Fruit fly (Drosophila melanogaster) whole organism, embryonic: ENCODE measurements around the gene CG32590.

Experiments
- Blimp-1 ChIP-seq: fragments of 200-800 bp; sonication (Bioruptor generic); optimal IDR thresholded peaks from 3 replicates; lab custom pipeline; 2018; ENCODE audit warnings: missing biosample characterization, missing genetic modification characterization, mild to moderate bottlenecking, moderate library complexity, missing genetic modification reagents
- CG10321 ChIP-seq: fragments of 200-800 bp; sonication (Bioruptor generic); IDR thresholded peaks from 2 replicates; pipeline ENCODE4 v1.3.6; 2022; ENCODE audit warnings: missing biosample characterization, missing genetic modification characterization
- CG10543 ChIP-seq: fragments of 200-800 bp; sonication (Bioruptor generic); optimal IDR thresholded peaks from 3 replicates; lab custom pipeline; 2017; ENCODE audit warnings: missing biosample characterization, mild to moderate bottlenecking, missing genetic modification characterization, moderate library complexity
- CG12659 ChIP-seq: fragments of 200-800 bp; sonication (Bioruptor generic); optimal IDR thresholded peaks from 3 replicates; lab custom pipeline; 2017; ENCODE audit warnings: mild to moderate bottlenecking, missing biosample characterization, missing genetic modification reagents, missing genetic modification characterization
- CG13287 ChIP-seq: fragments of 200-800 bp; sonication (Bioruptor generic); IDR thresholded peaks from 2 replicates; pipeline ENCODE4 v1.3.6; 2022; ENCODE audit warnings: missing biosample characterization, missing genetic modification characterization; ENCODE audit not compliant: partially characterized antibody
- CG1647 ChIP-seq: fragments of 200-800 bp; sonication (Bioruptor generic); optimal IDR thresholded peaks from 3 replicates; lab custom pipeline; 2016; ENCODE audit warnings: missing biosample characterization, missing genetic modification characterization
- CG17186 ChIP-seq: fragments of 200-800 bp; sonication (Bioruptor generic); optimal IDR thresholded peaks from 3 replicates; lab custom pipeline; 2017; ENCODE audit warnings: missing biosample characterization, missing genetic modification reagents, missing genetic modification characterization
- CG18011 ChIP-seq: fragments of 200-800 bp; sonication (Bioruptor generic); optimal IDR thresholded peaks from 2 replicates; lab custom pipeline; 2017; ENCODE audit warnings: missing biosample characterization, missing genetic modification characterization, mild to moderate bottlenecking, moderate library complexity, missing genotype
- CG18764 ChIP-seq: fragments of 200-800 bp; sonication (Bioruptor generic); optimal IDR thresholded peaks from 3 replicates; lab custom pipeline; 2016; ENCODE audit warnings: missing biosample characterization, missing genetic modification characterization
- CG33213 ChIP-seq: fragments of 200-800 bp; sonication (Bioruptor generic); optimal IDR thresholded peaks from 3 replicates; lab custom pipeline; 2016; ENCODE audit warnings: missing biosample characterization, missing genetic modification characterization
- CG4328 ChIP-seq: fragments of 200-800 bp; sonication (Bioruptor generic); optimal IDR thresholded peaks from 3 replicates; lab custom pipeline; 2017; ENCODE audit warnings: missing biosample characterization, missing genetic modification reagents, missing genetic modification characterization
- CG4424 ChIP-seq: fragments of 200-800 bp; sonication (Bioruptor generic); optimal IDR thresholded peaks from 3 replicates; lab custom pipeline; 2016; ENCODE audit warnings: missing biosample characterization, missing genetic modification characterization
- CG4617 ChIP-seq: fragments of 200-800 bp; sonication (Bioruptor generic); optimal IDR thresholded peaks from 3 replicates; lab custom pipeline; 2016; ENCODE audit warnings: missing biosample characterization, missing genetic modification characterization, borderline replicate concordance
- CG5245 ChIP-seq: fragments of 200-800 bp; sonication (Bioruptor generic); optimal IDR thresholded peaks from 3 replicates; lab custom pipeline; 2016; ENCODE audit warnings: missing biosample characterization, missing genetic modification characterization
- CG6272 ChIP-seq: fragments of 200-800 bp; sonication (Bioruptor generic); IDR thresholded peaks from 2 replicates; pipeline ENCODE4 v1.3.6; 2022; ENCODE audit warnings: missing biosample characterization, missing genetic modification characterization
- CG6654 ChIP-seq: fragments of 200-800 bp; sonication (Bioruptor generic); optimal IDR thresholded peaks from 2 replicates; lab custom pipeline; 2017; ENCODE audit warnings: missing biosample characterization, mild to moderate bottlenecking, missing genetic modification characterization
- CG7271 ChIP-seq: fragments of 200-800 bp; sonication (Bioruptor generic); optimal IDR thresholded peaks from 2 replicates; lab custom pipeline; 2018; ENCODE audit warnings: missing biosample characterization, mild to moderate bottlenecking, missing genetic modification characterization, moderate library complexity
- CG7556 ChIP-seq: fragments of 200-800 bp; sonication (Bioruptor generic); optimal IDR thresholded peaks from 2 replicates; lab custom pipeline; 2017; ENCODE audit warnings: missing biosample characterization, mild to moderate bottlenecking, missing genetic modification characterization
- CG9727 ChIP-seq: fragments of 200-800 bp; sonication (Bioruptor generic); optimal IDR thresholded peaks from 3 replicates; lab custom pipeline; 2017; ENCODE audit warnings: missing biosample characterization, mild to moderate bottlenecking, missing genetic modification characterization
- D19B ChIP-seq: fragments of 200-800 bp; sonication (Bioruptor generic); optimal IDR thresholded peaks from 2 replicates; lab custom pipeline; 2017; ENCODE audit warnings: missing biosample characterization, mild to moderate bottlenecking, missing genetic modification characterization
- Dll ChIP-seq: fragments of 200-800 bp; sonication (Bioruptor generic); IDR thresholded peaks from 4 replicates; pipeline ENCODE4 v1.3.6; 2022; ENCODE audit warnings: missing biosample characterization, missing genetic modification characterization; ENCODE audit not compliant: partially characterized antibody
- Ets97D ChIP-seq: fragments of 200-800 bp; sonication (Bioruptor generic); optimal IDR thresholded peaks from 3 replicates; lab custom pipeline; 2016; ENCODE audit warnings: missing biosample characterization, missing genetic modification characterization
- H2.0 ChIP-seq: fragments of 200-800 bp; sonication (Bioruptor generic); IDR thresholded peaks from 2 replicates; pipeline ENCODE4 v1.3.6; 2022; ENCODE audit warnings: missing biosample characterization, missing genetic modification characterization
- HLH3B ChIP-seq: fragments of 200-800 bp; sonication (Bioruptor generic); IDR thresholded peaks from 2 replicates; pipeline ENCODE4 v1.3.6; 2022; ENCODE audit warnings: missing biosample characterization, missing genetic modification characterization
- HLH54F ChIP-seq: fragments of 200-800 bp; sonication (Bioruptor generic); optimal IDR thresholded peaks from 3 replicates; lab custom pipeline; 2016; ENCODE audit warnings: missing biosample characterization, missing genetic modification characterization
- Hr39 ChIP-seq: fragments of >200 bp; optimal IDR thresholded peaks from 2 replicates; lab custom pipeline; 2017
- Kr ChIP-seq: fragments of 200-800 bp; sonication (Bioruptor generic); optimal IDR thresholded peaks from 2 replicates; lab custom pipeline; 2017; ENCODE audit warnings: missing biosample characterization, mild to moderate bottlenecking, missing genetic modification characterization
- Pdp1 ChIP-seq, 2 experiments: fragments of 200-800 bp; sonication (Bioruptor generic); optimal IDR thresholded peaks; 3 replicates each; lab custom pipeline; 2016; ENCODE audit warnings: missing biosample characterization in 2 of 2, missing genetic modification characterization in 2 of 2, mild to moderate bottlenecking in 1 of 2, moderate library complexity in 1 of 2
- Rx ChIP-seq: fragments of 200-800 bp; sonication (Bioruptor generic); IDR thresholded peaks from 2 replicates; pipeline ENCODE4 v1.3.6; 2022; ENCODE audit warnings: missing biosample characterization, missing genetic modification characterization
- ato ChIP-seq: fragments of 200-800 bp; sonication (Bioruptor generic); IDR thresholded peaks from 2 replicates; pipeline ENCODE4 v1.3.6; 2022; ENCODE audit warnings: missing biosample characterization, missing genetic modification characterization; ENCODE audit not compliant: partially characterized antibody
- bowl ChIP-seq: fragments of 200-800 bp; sonication (Bioruptor generic); IDR thresholded peaks from 2 replicates; pipeline ENCODE4 v1.3.6; 2022; ENCODE audit warnings: missing biosample characterization, missing genetic modification characterization
- chinmo ChIP-seq: fragments of 200-800 bp; sonication (Bioruptor generic); IDR thresholded peaks from 4 replicates; pipeline ENCODE4 v1.3.6; 2022; ENCODE audit warnings: missing biosample characterization, missing genetic modification characterization; ENCODE audit not compliant: partially characterized antibody
- danr ChIP-seq: fragments of 200-800 bp; sonication (Bioruptor generic); IDR thresholded peaks from 2 replicates; pipeline ENCODE4 v1.3.6; 2022; ENCODE audit warnings: missing biosample characterization, missing genetic modification characterization
- dimm ChIP-seq: fragments of 200-800 bp; sonication (Bioruptor generic); IDR thresholded peaks from 2 replicates; pipeline ENCODE4 v1.3.6; 2022; ENCODE audit warnings: missing biosample characterization, missing genetic modification characterization
- dm ChIP-seq: fragments of 200-800 bp; sonication (Bioruptor generic); optimal IDR thresholded peaks from 3 replicates; lab custom pipeline; 2016; ENCODE audit warnings: missing biosample characterization, missing genetic modification characterization
- emc ChIP-seq: fragments of 200-800 bp; sonication (Bioruptor generic); optimal IDR thresholded peaks from 2 replicates; lab custom pipeline; 2016; ENCODE audit warnings: missing biosample characterization, missing genetic modification characterization
- fd102C ChIP-seq: fragments of 200-800 bp; sonication (Bioruptor generic); optimal IDR thresholded peaks from 2 replicates; lab custom pipeline; 2018; ENCODE audit warnings: missing biosample characterization, mild to moderate bottlenecking, missing genetic modification characterization, moderate library complexity
- gcm2 ChIP-seq: fragments of 200-800 bp; sonication (Bioruptor generic); optimal IDR thresholded peaks from 2 replicates; lab custom pipeline; 2016; ENCODE audit warnings: missing biosample characterization, missing genetic modification characterization
- gsb-n ChIP-seq: fragments of 200-800 bp; sonication (Bioruptor generic); optimal IDR thresholded peaks from 3 replicates; lab custom pipeline; 2018; ENCODE audit warnings: missing biosample characterization, mild to moderate bottlenecking, missing genetic modification characterization
- h ChIP-seq: fragments of >200 bp; optimal IDR thresholded peaks from 2 replicates; lab custom pipeline; 2017
- kay ChIP-seq: fragments of 200-800 bp; sonication (Bioruptor generic); optimal IDR thresholded peaks from 2 replicates; lab custom pipeline; 2016; ENCODE audit warnings: missing biosample characterization, missing genetic modification characterization
- lbe ChIP-seq: fragments of 200-800 bp; sonication (Bioruptor generic); optimal IDR thresholded peaks from 2 replicates; lab custom pipeline; 2016; ENCODE audit warnings: missing biosample characterization, mild to moderate bottlenecking, missing genetic modification characterization
- nerfin-2 ChIP-seq: fragments of 200-800 bp; sonication (Bioruptor generic); IDR thresholded peaks from 2 replicates; pipeline ENCODE4 v1.3.6; 2022; ENCODE audit warnings: missing biosample characterization, missing genetic modification characterization; ENCODE audit not compliant: partially characterized antibody
- nom ChIP-seq: fragments of 200-800 bp; sonication (Bioruptor generic); optimal IDR thresholded peaks from 2 replicates; lab custom pipeline; 2017; ENCODE audit warnings: missing biosample characterization, missing genetic modification characterization, mild to moderate bottlenecking, moderate library complexity, missing genetic modification reagents
- oc ChIP-seq: fragments of 200-800 bp; sonication (Bioruptor generic); optimal IDR thresholded peaks from 2 replicates; lab custom pipeline; 2018; ENCODE audit warnings: missing biosample characterization, mild to moderate bottlenecking, missing genetic modification characterization, moderate library complexity
- p53 ChIP-seq: fragments of 200-800 bp; sonication (Bioruptor generic); optimal IDR thresholded peaks from 2 replicates; lab custom pipeline; 2016; ENCODE audit warnings: missing biosample characterization, missing genetic modification characterization
- ranshi ChIP-seq: fragments of 200-800 bp; sonication (Bioruptor generic); IDR thresholded peaks from 2 replicates; pipeline ENCODE4 v1.3.6; 2022; ENCODE audit warnings: missing biosample characterization, missing genetic modification characterization
- salm ChIP-seq: fragments of 200-800 bp; sonication (Bioruptor generic); optimal IDR thresholded peaks from 2 replicates; lab custom pipeline; 2018; ENCODE audit warnings: missing biosample characterization, mild to moderate bottlenecking, missing genetic modification characterization
- schlank ChIP-seq: fragments of 200-800 bp; sonication (Bioruptor generic); optimal IDR thresholded peaks from 2 replicates; lab custom pipeline; 2018; ENCODE audit warnings: missing biosample characterization, mild to moderate bottlenecking, missing genetic modification characterization
- sd ChIP-seq: fragments of 200-800 bp; sonication (Bioruptor generic); optimal IDR thresholded peaks from 3 replicates; lab custom pipeline; 2018; ENCODE audit warnings: missing biosample characterization, mild to moderate bottlenecking, missing genetic modification characterization, moderate library complexity
- sqz ChIP-seq: fragments of 200-800 bp; sonication (Bioruptor generic); optimal IDR thresholded peaks from 3 replicates; lab custom pipeline; 2018; ENCODE audit warnings: missing biosample characterization, mild to moderate bottlenecking, missing genetic modification characterization
- z ChIP-seq: fragments of 200-800 bp; sonication (Bioruptor generic); IDR thresholded peaks from 3 replicates; pipeline ENCODE4 v1.3.6; 2022; ENCODE audit warnings: missing biosample characterization, missing genetic modification characterization

The CG32590 gene

DNA sequence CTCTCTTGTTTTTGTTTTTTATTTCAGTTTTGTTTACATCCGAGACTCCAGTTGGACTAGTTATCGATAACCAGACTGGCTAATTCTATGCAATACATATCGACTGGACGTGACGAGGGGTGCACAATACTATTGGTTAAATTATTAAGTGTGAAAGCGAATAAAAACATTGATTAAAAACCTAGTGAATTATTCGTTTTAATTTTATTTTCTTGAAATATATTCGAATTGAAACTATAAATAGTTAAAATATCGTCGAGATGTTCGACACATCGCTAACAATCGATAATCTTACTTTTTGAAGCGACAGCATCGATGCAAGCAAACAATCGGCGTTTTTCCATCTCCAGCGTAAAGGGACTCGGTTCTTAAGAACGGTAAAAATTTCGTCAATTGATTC lies at the start of gene CG32590, which contains the start of gene Flo2 (continued):
- TF ChIP-seq CG18011: peak; percentile 64
- no peak for TF ChIP-seq gcm2 (GFP tag; lab: Kevin White, UChicago)
- TF ChIP-seq salm (tag; lab: Kevin White, UChicago): no peak
- no peak for TF ChIP-seq Hr39 (lab: Kevin White, UChicago)
- peak; percentile 80 for TF ChIP-seq H2.0 (GFP tag; lab: Robert Waterston, UW)
- TF ChIP-seq HLH54F (GFP tag; lab: Kevin White, UChicago): peak; percentile 83
- TF ChIP-seq ranshi (GFP tag; lab: Robert Waterston, UW): peak; percentile 81
- TF ChIP-seq sd (tag; lab: Kevin White, UChicago): no peak
- TF ChIP-seq p53 (GFP tag; lab: Kevin White, UChicago): peak; percentile 35
- TF ChIP-seq Blimp-1 (GFP tag; lab: Kevin White, UChicago): peak; percentile 59
- peak; percentile 69 for TF ChIP-seq lbe (GFP tag; lab: Kevin White, UChicago)
- peak; percentile 90 for TF ChIP-seq ato (GFP tag; lab: Robert Waterston, UW)
- TF ChIP-seq CG9727: peak; percentile 72
- peak; percentile 28; the same call in 1 of the 2 replicates for TF ChIP-seq Rx (GFP tag; lab: Robert Waterston, UW)
- 0 out of 2 replicates have a peak, but pooled peaks have one; percentile 14 for TF ChIP-seq CG10321 (GFP tag; lab: Robert Waterston, UW)
- TF ChIP-seq bowl (GFP tag; lab: Robert Waterston, UW): no peak
- peak; percentile 77 for TF ChIP-seq Pdp1 (GFP tag; optimal IDR thresholded peaks at IDR 0.05; lab: Kevin White, UChicago)
- no peak for TF ChIP-seq schlank
- TF ChIP-seq z: no peak
- TF ChIP-seq kay: peak; percentile 36
- TF ChIP-seq CG4424: peak; percentile 74
- TF ChIP-seq h (lab: Kevin White, UChicago): no peak
- TF ChIP-seq CG18764 (GFP tag; lab: Kevin White, UChicago): peak; percentile 56
- peak; percentile 83 for TF ChIP-seq CG6272 (GFP tag; lab: Robert Waterston, UW)
- peak; percentile 97 for TF ChIP-seq nerfin-2 (GFP tag; lab: Robert Waterston, UW)
- TF ChIP-seq CG13287 (GFP tag; lab: Robert Waterston, UW): peak; percentile 98
- peak; percentile 13 for TF ChIP-seq CG10543
- peak; percentile 72 for TF ChIP-seq Ets97D (GFP tag; lab: Kevin White, UChicago)
- peak; percentile 13 for TF ChIP-seq emc
- TF ChIP-seq, all 482 proteins: peak for 361

DNA sequence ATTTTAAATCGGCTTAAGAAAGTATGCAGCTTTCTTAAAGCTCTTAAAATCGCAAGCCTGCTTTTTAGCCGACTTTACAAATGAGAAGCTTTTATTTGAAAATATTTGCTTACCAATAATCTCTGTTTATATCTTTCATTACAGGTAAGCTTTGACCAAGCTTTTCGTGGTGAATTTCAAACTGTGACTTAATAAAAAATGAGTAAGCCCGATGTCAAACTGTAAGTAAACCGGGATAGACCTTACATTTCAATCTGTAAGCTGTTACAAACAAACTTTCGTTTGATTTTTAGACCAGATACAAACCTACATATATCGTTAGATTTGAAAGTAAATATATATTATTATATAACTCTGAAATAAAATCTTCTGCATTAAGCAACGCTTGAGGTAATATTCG lies 46.6 kb upstream of the CG32590 start:
- TF ChIP-seq fd102C (GFP tag; lab: Kevin White, UChicago) (no peak), danr (GFP tag; lab: Robert Waterston, UW) (no peak), CG4617 (GFP tag; lab: Kevin White, UChicago) (no peak), oc (tag; lab: Kevin White, UChicago) (peak; percentile 35), CG12659 (no peak), HLH3B (GFP tag; lab: Robert Waterston, UW) (no peak), CG4328 (GFP tag; lab: Kevin White, UChicago) (no peak), chinmo (GFP tag; lab: Robert Waterston, UW) (no peak), Blimp-1 (GFP tag; lab: Kevin White, UChicago) (peak; percentile 9), gsb-n (tag; lab: Kevin White, UChicago) (no peak), Dll (GFP tag; lab: Robert Waterston, UW) (no peak), sqz (GFP tag; lab: Kevin White, UChicago) (peak; percentile 7), CG7556 (no peak), nom (no peak), Kr (no peak), CG17186 (GFP tag; lab: Kevin White, UChicago) (no peak), CG5245 (GFP tag; lab: Kevin White, UChicago) (no peak), dimm (GFP tag; lab: Robert Waterston, UW) (no peak), CG33213 (GFP tag; lab: Kevin White, UChicago) (no peak), CG6654 (GFP tag; lab: Kevin White, UChicago) (peak; percentile 97), CG7271 (tag; lab: Kevin White, UChicago) (no peak), D19B (no peak), dm (GFP tag; lab: Kevin White, UChicago) (no peak), CG1647 (no peak)
